Worm (Caenorhabditis elegans): ENCODE data around the gene aptf-4.

ce11 chrII:8561227-8561626 is 29.6 kb upstream of the aptf-4 start, which contains the start of gene iff-2:
- TF ChIP-seq flt-1 (GFP tag; IDR thresholded peaks at IDR 0.05) (peak; percentile 57; the same call in 1 of the 2 replicates), hnd-1 (tag; optimal IDR thresholded peaks at IDR 0.05) (no peak), sea-1 (GFP tag; conservative IDR thresholded peaks at IDR 0.05) (peak; percentile 70), aly-1 (tag; optimal IDR thresholded peaks at IDR 0.05) (peak; percentile 69), pes-1 (GFP tag; IDR thresholded peaks at IDR 0.05) (no peak), ceh-36 (tag; optimal IDR thresholded peaks at IDR 0.05) (peak; percentile 9), ama-1 (optimal IDR thresholded peaks at IDR 0.05) (no peak), tbx-37 (GFP tag; conservative IDR thresholded peaks at IDR 0.05) (peak; percentile 35), hmg-4 (GFP tag; optimal IDR thresholded peaks at IDR 0.05) (peak; percentile 84), hmbx-1 (tag; optimal IDR thresholded peaks at IDR 0.05) (no peak)
